Fruit fly (Drosophila melanogaster) whole organism, embryonic: ENCODE measurements around the gene Pkg21D.

Experiments used
- CG13287 ChIP-seq: fragments of 200-800 bp; sonication (Bioruptor generic); IDR thresholded peaks from 2 replicates; pipeline ENCODE4 v1.3.6; 2022; ENCODE audit warnings: missing biosample characterization, missing genetic modification characterization; ENCODE audit not compliant: partially characterized antibody
- CG13424 ChIP-seq: fragments of 200-800 bp; sonication (Bioruptor generic); optimal IDR thresholded peaks from 2 replicates; lab custom pipeline; 2019; ENCODE audit warnings: missing biosample characterization, mild to moderate bottlenecking, missing genetic modification characterization, moderate library complexity
- CG14860 ChIP-seq: fragments of 200-800 bp; sonication (Bioruptor generic); IDR thresholded peaks from 3 replicates; pipeline ENCODE4 v1.3.6; 2022; ENCODE audit warnings: missing biosample characterization, missing genetic modification characterization; ENCODE audit not compliant: partially characterized antibody
- CG15601 ChIP-seq: fragments of 200-800 bp; sonication (Bioruptor generic); optimal IDR thresholded peaks from 3 replicates; lab custom pipeline; 2019; ENCODE audit warnings: missing biosample characterization, mild to moderate bottlenecking, missing genetic modification characterization, moderate library complexity
- CG1603 ChIP-seq: fragments of 200-800 bp; sonication (Bioruptor generic); optimal IDR thresholded peaks from 2 replicates; lab custom pipeline; 2019; ENCODE audit warnings: missing biosample characterization, mild to moderate bottlenecking, missing genetic modification characterization, moderate library complexity
- CG18764 ChIP-seq: fragments of 200-800 bp; sonication (Bioruptor generic); optimal IDR thresholded peaks from 3 replicates; lab custom pipeline; 2016; ENCODE audit warnings: missing biosample characterization, missing genetic modification characterization
- CG31365 ChIP-seq: fragments of 200-800 bp; sonication (Bioruptor generic); optimal IDR thresholded peaks from 2 replicates; lab custom pipeline; 2018; ENCODE audit warnings: missing biosample characterization, mild to moderate bottlenecking, missing genetic modification characterization
- CG4282 ChIP-seq: fragments of 200-800 bp; sonication (Bioruptor generic); optimal IDR thresholded peaks from 2 replicates; lab custom pipeline; 2016; ENCODE audit warnings: missing biosample characterization, missing genetic modification characterization
- CG4424 ChIP-seq: fragments of 200-800 bp; sonication (Bioruptor generic); optimal IDR thresholded peaks from 3 replicates; lab custom pipeline; 2016; ENCODE audit warnings: missing biosample characterization, missing genetic modification characterization
- CG4820 ChIP-seq: fragments of 200-800 bp; sonication (Bioruptor generic); optimal IDR thresholded peaks from 3 replicates; lab custom pipeline; 2016; ENCODE audit warnings: missing biosample characterization, missing genetic modification characterization
- CG6765 ChIP-seq: fragments of 200-800 bp; sonication (Bioruptor generic); optimal IDR thresholded peaks from 3 replicates; lab custom pipeline; 2017; ENCODE audit warnings: missing biosample characterization, mild to moderate bottlenecking, missing genetic modification characterization
- CG7556 ChIP-seq: fragments of 200-800 bp; sonication (Bioruptor generic); optimal IDR thresholded peaks from 2 replicates; lab custom pipeline; 2017; ENCODE audit warnings: missing biosample characterization, mild to moderate bottlenecking, missing genetic modification characterization
- CG7839 ChIP-seq: fragments of 200-800 bp; sonication (Bioruptor generic); optimal IDR thresholded peaks from 3 replicates; lab custom pipeline; 2018; ENCODE audit warnings: missing biosample characterization, mild to moderate bottlenecking, missing genetic modification characterization, moderate library complexity
- CG8281 ChIP-seq: fragments of 200-800 bp; sonication (Bioruptor generic); optimal IDR thresholded peaks from 2 replicates; lab custom pipeline; 2018; ENCODE audit warnings: missing biosample characterization, mild to moderate bottlenecking, missing genetic modification characterization, moderate library complexity
- CG8478 ChIP-seq: fragments of >200 bp; optimal IDR thresholded peaks from 2 replicates; lab custom pipeline; 2018
- CoRest ChIP-seq: fragments of 200-800 bp; sonication (Bioruptor generic); optimal IDR thresholded peaks from 3 replicates; lab custom pipeline; 2018; ENCODE audit warnings: missing biosample characterization, mild to moderate bottlenecking, missing genetic modification characterization, moderate library complexity
- Dfd ChIP-seq, 2 experiments: fragments of >200 bp; optimal IDR thresholded peaks; 2 replicates each; lab custom pipeline; 2017; ENCODE audit warnings: missing biosample characterization in 2 of 2, missing genetic modification characterization in 2 of 2
- Dip2 ChIP-seq: fragments of 200-800 bp; sonication (Bioruptor generic); IDR thresholded peaks from 2 replicates; pipeline ENCODE4 v1.3.6; 2022; ENCODE audit warnings: missing biosample characterization, missing genetic modification characterization
- Dip3 ChIP-seq: fragments of 200-800 bp; sonication (Bioruptor generic); optimal IDR thresholded peaks from 3 replicates; lab custom pipeline; 2016; ENCODE audit warnings: missing biosample characterization, missing genetic modification characterization
- Eip74EF ChIP-seq, 2 experiments: fragments of 200-800 bp in 1 of 2; fragments of >200 bp in 1 of 2; sonication (Bioruptor generic) in 1 of 2; optimal IDR thresholded peaks; 2 replicates each; lab custom pipeline; 2017 to 2019; ENCODE audit warnings: missing biosample characterization in 2 of 2, missing genetic modification characterization in 2 of 2, mild to moderate bottlenecking in 1 of 2, moderate library complexity in 1 of 2
- Gug ChIP-seq: fragments of 200-800 bp; sonication (Bioruptor generic); IDR thresholded peaks from 4 replicates; pipeline ENCODE4 v1.3.6; 2022; ENCODE audit warnings: missing biosample characterization, missing genetic modification characterization
- Hand ChIP-seq: fragments of 200-800 bp; sonication (Bioruptor generic); optimal IDR thresholded peaks from 2 replicates; lab custom pipeline; 2017; ENCODE audit warnings: mild to moderate bottlenecking, missing biosample characterization, missing genetic modification reagents, missing genetic modification characterization
- HmgD ChIP-seq: fragments of 200-800 bp; sonication (Bioruptor generic); optimal IDR thresholded peaks from 3 replicates; lab custom pipeline; 2016; ENCODE audit warnings: missing biosample characterization, missing genetic modification characterization
- Jarid2 ChIP-seq: fragments of 200-800 bp; sonication (Bioruptor generic); optimal IDR thresholded peaks from 3 replicates; lab custom pipeline; 2017; ENCODE audit warnings: mild to moderate bottlenecking, missing biosample characterization, missing genetic modification reagents, missing genetic modification characterization
- Lhr ChIP-seq: fragments of 200-800 bp; sonication (Bioruptor generic); optimal IDR thresholded peaks from 3 replicates; lab custom pipeline; 2017; ENCODE audit warnings: mild to moderate bottlenecking, missing biosample characterization, missing genetic modification reagents, missing genetic modification characterization
- MESR4 ChIP-seq: fragments of 200-800 bp; sonication (Bioruptor generic); optimal IDR thresholded peaks from 2 replicates; lab custom pipeline; 2018; ENCODE audit warnings: missing biosample characterization, mild to moderate bottlenecking, missing genetic modification characterization, moderate library complexity
- MTF-1 ChIP-seq: fragments of 200-800 bp; sonication (Bioruptor generic); optimal IDR thresholded peaks from 2 replicates; lab custom pipeline; 2018; ENCODE audit warnings: missing biosample characterization, mild to moderate bottlenecking, missing genetic modification characterization, borderline replicate concordance
- Mrtf ChIP-seq: fragments of 200-800 bp; sonication (Bioruptor generic); IDR thresholded peaks from 3 replicates; pipeline ENCODE4 v1.3.6; 2022; ENCODE audit warnings: missing biosample characterization, missing genetic modification characterization
- Myb ChIP-seq: fragments of 200-800 bp; sonication (Bioruptor generic); optimal IDR thresholded peaks from 2 replicates; lab custom pipeline; 2016; ENCODE audit warnings: missing biosample characterization, missing genetic modification characterization
- Optix ChIP-seq: fragments of 200-800 bp; sonication (Bioruptor generic); IDR thresholded peaks from 3 replicates; pipeline ENCODE4 v1.3.6; 2022; ENCODE audit warnings: missing biosample characterization, missing genetic modification characterization
- PHDP ChIP-seq: fragments of 200-800 bp; sonication (Bioruptor generic); optimal IDR thresholded peaks from 3 replicates; lab custom pipeline; 2018; ENCODE audit warnings: missing biosample characterization, mild to moderate bottlenecking, missing genetic modification characterization, moderate library complexity
- Scr ChIP-seq: fragments of 200-800 bp; sonication (Bioruptor generic); IDR thresholded peaks from 2 replicates; pipeline ENCODE4 v1.3.6; 2022; ENCODE audit warnings: missing biosample characterization, missing genetic modification characterization; ENCODE audit not compliant: partially characterized antibody
- amos ChIP-seq: fragments of 200-800 bp; sonication (Bioruptor generic); IDR thresholded peaks from 2 replicates; pipeline ENCODE4 v1.3.6; 2022; ENCODE audit warnings: missing biosample characterization, missing genetic modification characterization; ENCODE audit not compliant: partially characterized antibody
- aop ChIP-seq: fragments of 200-800 bp; sonication (Bioruptor generic); IDR thresholded peaks from 2 replicates; pipeline ENCODE4 v1.3.6; 2022; ENCODE audit warnings: missing biosample characterization, missing genetic modification characterization
- ato ChIP-seq: fragments of 200-800 bp; sonication (Bioruptor generic); IDR thresholded peaks from 2 replicates; pipeline ENCODE4 v1.3.6; 2022; ENCODE audit warnings: missing biosample characterization, missing genetic modification characterization; ENCODE audit not compliant: partially characterized antibody
- chif ChIP-seq, 2 experiments: fragments of 200-800 bp; sonication (Bioruptor generic); optimal IDR thresholded peaks; 3 replicates each; lab custom pipeline; 2016; ENCODE audit warnings: missing biosample characterization in 2 of 2, missing genetic modification characterization in 2 of 2
- chinmo ChIP-seq: fragments of 200-800 bp; sonication (Bioruptor generic); IDR thresholded peaks from 4 replicates; pipeline ENCODE4 v1.3.6; 2022; ENCODE audit warnings: missing biosample characterization, missing genetic modification characterization; ENCODE audit not compliant: partially characterized antibody
- dysf ChIP-seq: fragments of 200-800 bp; sonication (Bioruptor generic); IDR thresholded peaks from 3 replicates; pipeline ENCODE4 v1.3.6; 2022; ENCODE audit warnings: missing biosample characterization, missing genetic modification characterization
- grau ChIP-seq: fragments of 200-800 bp; optimal IDR thresholded peaks from 3 replicates; lab custom pipeline; 2019; ENCODE audit warnings: missing biosample characterization, mild to moderate bottlenecking, missing genetic modification characterization, moderate library complexity
- hb ChIP-seq: fragments of 200-800 bp; sonication (Bioruptor generic); IDR thresholded peaks from 3 replicates; pipeline ENCODE4 v1.3.6; 2022; ENCODE audit warnings: missing biosample characterization, missing genetic modification characterization; ENCODE audit not compliant: partially characterized antibody
- klu ChIP-seq: fragments of 200-800 bp; sonication (Bioruptor generic); IDR thresholded peaks from 2 replicates; pipeline ENCODE4 v1.3.6; 2022; ENCODE audit warnings: missing biosample characterization, missing genetic modification characterization
- nmo ChIP-seq: fragments of 200-800 bp; sonication (Bioruptor generic); optimal IDR thresholded peaks from 2 replicates; lab custom pipeline; 2018; ENCODE audit warnings: missing biosample characterization, mild to moderate bottlenecking, missing genetic modification characterization, moderate library complexity
- phol ChIP-seq: fragments of 200-800 bp; sonication (Bioruptor generic); optimal IDR thresholded peaks from 3 replicates; lab custom pipeline; 2018; ENCODE audit warnings: missing biosample characterization, mild to moderate bottlenecking, missing genetic modification characterization, moderate library complexity
- prd ChIP-seq, 3 experiments: fragments of >200 bp in 2 of 3; fragments of 200-800 bp in 1 of 3; sonication (Bioruptor generic) in 1 of 3; optimal IDR thresholded peaks in 2 of 3; IDR thresholded peaks in 1 of 3; 2 replicates in 2 of 3; 3 replicates in 1 of 3; pipeline versions ENCODE4 v1.3.6 to Lab custom; 2017 to 2022; ENCODE audit warnings: missing biosample characterization in 1 of 3, missing genetic modification characterization in 1 of 3
- scrt ChIP-seq: fragments of 200-800 bp; sonication (Bioruptor generic); optimal IDR thresholded peaks from 2 replicates; lab custom pipeline; 2018; ENCODE audit warnings: missing biosample characterization, mild to moderate bottlenecking, missing genetic modification characterization, moderate library complexity
- sens ChIP-seq: fragments of 200-800 bp; sonication (Bioruptor generic); peaks from one replicate; lab custom pipeline; 2016; ENCODE audit warnings: missing biosample characterization, missing genetic modification characterization
- zen ChIP-seq: fragments of 200-800 bp; sonication (Bioruptor generic); optimal IDR thresholded peaks from 3 replicates; lab custom pipeline; 2018; ENCODE audit warnings: missing biosample characterization, mild to moderate bottlenecking, missing genetic modification characterization, moderate library complexity
- zfh2 ChIP-seq: fragments of 200-800 bp; sonication (Bioruptor generic); optimal IDR thresholded peaks from 2 replicates; lab custom pipeline; 2016; ENCODE audit warnings: missing biosample characterization, missing genetic modification characterization

The Pkg21D gene

DNA sequence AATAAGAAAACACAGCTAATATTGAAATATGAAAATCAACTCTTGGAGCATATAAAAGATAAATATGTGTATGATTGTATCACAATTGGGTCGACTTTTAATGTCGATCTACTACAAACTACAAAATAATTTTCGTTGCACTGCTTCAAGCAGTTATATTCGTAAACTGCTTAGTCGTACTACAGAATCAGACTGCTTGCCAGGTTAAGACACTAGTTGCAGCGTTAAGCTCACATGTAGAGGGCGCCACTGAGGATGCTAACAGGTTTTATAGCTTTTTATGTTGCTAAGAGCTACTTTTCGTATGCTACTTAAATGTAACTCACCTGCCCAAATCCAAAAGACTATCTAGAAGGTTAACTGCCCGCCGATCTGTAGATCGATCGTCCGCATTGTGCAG is 50.6 kb downstream of the Pkg21D start:
- TF ChIP-seq CG14860 (GFP tag; lab: Robert Waterston, UW) (0 out of 3 replicates have a peak, but pooled peaks have one; percentile 35), HmgD (GFP tag; lab: Kevin White, UChicago) (peak; percentile 30), chif (GFP tag; optimal IDR thresholded peaks at IDR 0.05; lab: Kevin White, UChicago) (peak in 1 of 2 experiments; percentile 49), CG4820 (GFP tag; lab: Kevin White, UChicago) (no peak), CG8478 (lab: Kevin White, UChicago) (peak; percentile 88), Dfd (GFP tag; optimal IDR thresholded peaks at IDR 0.05; lab: Kevin White, UChicago) (peak in 1 of 2 experiments; percentile 63), CG4424 (GFP tag; lab: Kevin White, UChicago) (peak; percentile 52), amos (GFP tag; lab: Robert Waterston, UW) (peak; percentile 56), CG13287 (GFP tag; lab: Robert Waterston, UW) (0 out of 2 replicates have a peak, but pooled peaks have one; percentile 40), scrt (GFP tag; lab: Kevin White, UChicago) (peak; percentile 91), Scr (GFP tag; lab: Robert Waterston, UW) (peak; percentile 15; the same call in 1 of the 2 replicates), zfh2 (GFP tag; lab: Kevin White, UChicago) (no peak), Lhr (GFP tag; lab: Kevin White, UChicago) (peak; percentile 50), Gug (0 out of 4 replicates have a peak, but pooled peaks have one; percentile 30), CG7556 (GFP tag; lab: Kevin White, UChicago) (no peak), MTF-1 (GFP tag; lab: Kevin White, UChicago) (no peak), klu (GFP tag; lab: Robert Waterston, UW) (no peak), Hand (GFP tag; lab: Kevin White, UChicago) (no peak), Myb (GFP tag; lab: Kevin White, UChicago) (peak; percentile 41), dysf (GFP tag; lab: Robert Waterston, UW) (peak; percentile 37; the same call in 1 of the 3 replicates), nmo (GFP tag; lab: Kevin White, UChicago) (peak; percentile 51), grau (tag; lab: Kevin White, UChicago) (peak; percentile 17), zen (tag; lab: Kevin White, UChicago) (peak; percentile 15), MESR4 (GFP tag; lab: Kevin White, UChicago) (no peak), CG13424 (peak; percentile 7), ato (GFP tag; lab: Robert Waterston, UW) (no peak), CG6765 (no peak), prd (optimal IDR thresholded peaks at IDR 0.05; lab: Kevin White, UChicago) (no peak), prd (GFP tag; IDR thresholded peaks at IDR 0.05; lab: Robert Waterston, UW) (peak; percentile 40; the same call in 2 of the 3 replicates), aop (0 out of 2 replicates have a peak, but pooled peaks have one; percentile 25), Optix (no peak), Dip2 (GFP tag; lab: Robert Waterston, UW) (peak; percentile 98), CG8281 (tag; lab: Kevin White, UChicago) (no peak), Eip74EF (GFP tag; optimal IDR thresholded peaks at IDR 0.05; lab: Kevin White, UChicago) (peak in 1 of 2 experiments; percentile 70), Mrtf (GFP tag; lab: Robert Waterston, UW) (0 out of 3 replicates have a peak, but pooled peaks have one; percentile 31), CG15601 (tag; lab: Kevin White, UChicago) (peak; percentile 73), CG1603 (tag; lab: Kevin White, UChicago) (peak; percentile 59), CoRest (tag; lab: Kevin White, UChicago) (peak; percentile 27), CG7839 (tag; lab: Kevin White, UChicago) (peak; percentile 13), chinmo (peak; percentile 81; the same call in 2 of the 4 replicates), Dip3 (peak; percentile 6), CG31365 (tag; lab: Kevin White, UChicago) (peak; percentile 98), hb (GFP tag; lab: Robert Waterston, UW) (0 out of 3 replicates have a peak, but pooled peaks have one; percentile 46), Jarid2 (GFP tag; lab: Kevin White, UChicago) (peak; percentile 27), phol (peak; percentile 46), CG18764 (GFP tag; lab: Kevin White, UChicago) (no peak), PHDP (tag; lab: Kevin White, UChicago) (no peak), sens (GFP tag; lab: Kevin White, UChicago) (peak; percentile 80), CG4282 (no peak)
